Worm (Caenorhabditis elegans) whole organism, L4 larva: ENCODE data around the gene nas-28.

Experiments
- F37D6.2 ChIP-seq: sonication (generic microtip); optimal IDR thresholded peaks from 2 replicates; lab custom pipeline; 2016; ENCODE audit warnings: mild to moderate bottlenecking, missing genetic modification characterization, missing compliant biosample characterization
- R02D3.7 ChIP-seq: fragments of 150-350 bp; sonication (generic microtip); optimal IDR thresholded peaks from 3 replicates; lab custom pipeline; 2014; ENCODE audit warnings: missing biosample characterization, missing genetic modification characterization
- T20F7.1 ChIP-seq: fragments of 200-800 bp; sonication (Bioruptor generic); optimal IDR thresholded peaks from 2 replicates; lab custom pipeline; 2018; ENCODE audit warnings: mild to moderate bottlenecking, missing genetic modification characterization, missing compliant biosample characterization
- ZK337.2 ChIP-seq: fragments of 200-800 bp; sonication (Bioruptor generic); IDR thresholded peaks from 2 replicates; pipeline ENCODE4 v1.3.6; 2022; ENCODE audit warnings: missing genetic modification reagents, missing genetic modification characterization, missing compliant biosample characterization
- aha-1 ChIP-seq: fragments of 150-350 bp; peaks from one replicate; lab custom pipeline; 2014; ENCODE audit warnings: missing biosample characterization, missing genetic modification characterization
- ceh-28 ChIP-seq: fragments of 150-350 bp; optimal IDR thresholded peaks from 2 replicates; lab custom pipeline; 2014; ENCODE audit warnings: missing biosample characterization, missing genetic modification reagents, missing genetic modification characterization
- ceh-62 ChIP-seq: sonication (generic microtip); optimal IDR thresholded peaks from 2 replicates; lab custom pipeline; 2017; ENCODE audit warnings: missing biosample characterization, missing genetic modification characterization
- ces-1 ChIP-seq: fragments of 150-350 bp; sonication (generic microtip); optimal IDR thresholded peaks from 4 replicates; lab custom pipeline; 2014; ENCODE audit warnings: missing biosample characterization, missing genetic modification reagents, missing genetic modification characterization
- cey-2 ChIP-seq: sonication (generic microtip); optimal IDR thresholded peaks from 3 replicates; lab custom pipeline; 2017; ENCODE audit warnings: missing genetic modification characterization, mild to moderate bottlenecking, missing compliant biosample characterization, antibody characterized with exemption, borderline replicate concordance; ENCODE audit not compliant: insufficient read depth
- daf-16 ChIP-seq, 3 experiments: sonication (generic microtip); optimal IDR thresholded peaks; 2 replicates each; lab custom pipeline; 2016 to 2017; ENCODE audit warnings: missing genetic modification characterization in 3 of 3, missing genetic modification reagents in 3 of 3, mild to moderate bottlenecking in 2 of 3, missing compliant biosample characterization in 2 of 3, missing biosample characterization in 1 of 3, moderate library complexity in 1 of 3
- daf-19 ChIP-seq: fragments of 200-800 bp; sonication (Bioruptor generic); conservative IDR thresholded peaks from 2 replicates; pipeline ENCODE4 v1.3.6; 2022; ENCODE audit warnings: missing genetic modification characterization, missing compliant biosample characterization
- daf-8 ChIP-seq: fragments of 200-800 bp; sonication (Bioruptor generic); IDR thresholded peaks from 2 replicates; pipeline ENCODE4 v1.3.6; 2022; ENCODE audit warnings: missing genetic modification characterization, missing compliant biosample characterization
- dmd-6 ChIP-seq: fragments of 200-800 bp; sonication (Bioruptor generic); IDR thresholded peaks from 2 replicates; pipeline ENCODE4 v1.3.6; 2022; ENCODE audit warnings: missing genetic modification reagents, missing genetic modification characterization, missing compliant biosample characterization
- dmd-8 ChIP-seq: fragments of 200-800 bp; sonication (Bioruptor generic); IDR thresholded peaks from 2 replicates; pipeline ENCODE4 v1.3.6; 2022; ENCODE audit warnings: missing genetic modification characterization, missing compliant biosample characterization
- dve-1 ChIP-seq: sonication (generic microtip); optimal IDR thresholded peaks from 2 replicates; lab custom pipeline; 2017; ENCODE audit warnings: antibody characterized with exemption, mild to moderate bottlenecking, missing genetic modification characterization, missing compliant biosample characterization; ENCODE audit not compliant: insufficient read depth
- fkh-10 ChIP-seq: fragments of 150-350 bp; optimal IDR thresholded peaks from 2 replicates; lab custom pipeline; 2014; ENCODE audit warnings: missing biosample characterization, missing genetic modification reagents, missing genetic modification characterization
- hlh-11 ChIP-seq: fragments of 200-800 bp; sonication (Bioruptor generic); optimal IDR thresholded peaks from 2 replicates; lab custom pipeline; 2018; ENCODE audit warnings: mild to moderate bottlenecking, missing genetic modification characterization, missing compliant biosample characterization
- hlh-30 ChIP-seq: sonication (generic microtip); optimal IDR thresholded peaks from 2 replicates; lab custom pipeline; 2017; ENCODE audit warnings: antibody characterized with exemption, mild to moderate bottlenecking, missing genetic modification characterization, missing compliant biosample characterization; ENCODE audit not compliant: insufficient read depth
- hmg-1.1 ChIP-seq: fragments of 200-800 bp; sonication (Bioruptor generic); IDR thresholded peaks from 2 replicates; pipeline ENCODE4 v1.3.6; 2022; ENCODE audit warnings: missing genetic modification reagents, missing genetic modification characterization, missing compliant biosample characterization
- lin-13 ChIP-seq: fragments of 150-350 bp; optimal IDR thresholded peaks from 2 replicates; lab custom pipeline; 2014; ENCODE audit warnings: missing biosample characterization, missing genetic modification reagents, missing genetic modification characterization
- lin-38 ChIP-seq: fragments of 200-800 bp; sonication (Bioruptor generic); IDR thresholded peaks from 2 replicates; pipeline ENCODE4 v1.3.6; 2022; ENCODE audit warnings: missing genetic modification reagents, missing genetic modification characterization, missing compliant biosample characterization
- lir-3 ChIP-seq: sonication (generic microtip); optimal IDR thresholded peaks from 2 replicates; lab custom pipeline; 2016; ENCODE audit warnings: mild to moderate bottlenecking, missing genetic modification characterization, missing compliant biosample characterization
- lsy-2 ChIP-seq, 2 experiments: fragments of 150-350 bp in 1 of 2; sonication (generic microtip) in 1 of 2; optimal IDR thresholded peaks; 2 replicates each; lab custom pipeline; 2014 to 2017; ENCODE audit warnings: missing biosample characterization in 2 of 2, missing genetic modification characterization in 2 of 2
- mxl-3 ChIP-seq: fragments of 200-800 bp; sonication (Bioruptor generic); optimal IDR thresholded peaks from 2 replicates; lab custom pipeline; 2018; ENCODE audit warnings: mild to moderate bottlenecking, missing genetic modification characterization, missing compliant biosample characterization
- nhr-25 ChIP-seq: sonication (generic microtip); optimal IDR thresholded peaks from 2 replicates; lab custom pipeline; 2017; ENCODE audit warnings: missing genetic modification characterization, mild to moderate bottlenecking, missing compliant biosample characterization, antibody characterized with exemption, moderate library complexity, borderline replicate concordance; ENCODE audit not compliant: insufficient read depth
- nhr-28 ChIP-seq: fragments of 150-350 bp; optimal IDR thresholded peaks from 2 replicates; lab custom pipeline; 2014; ENCODE audit warnings: missing biosample characterization, missing genetic modification characterization
- nhr-42 ChIP-seq: fragments of 200-800 bp; sonication (Bioruptor generic); IDR thresholded peaks from 2 replicates; pipeline ENCODE4 v1.3.6; 2022; ENCODE audit warnings: missing genetic modification characterization, missing compliant biosample characterization
- nhr-48 ChIP-seq: sonication (generic microtip); optimal IDR thresholded peaks from 2 replicates; lab custom pipeline; 2016; ENCODE audit warnings: mild to moderate bottlenecking, missing genetic modification characterization, missing compliant biosample characterization
- nhr-6 ChIP-seq: fragments of 150-350 bp; optimal IDR thresholded peaks from 2 replicates; lab custom pipeline; 2014; ENCODE audit warnings: missing biosample characterization, missing genetic modification characterization
- php-3 ChIP-seq: fragments of 200-800 bp; sonication (Bioruptor generic); IDR thresholded peaks from 2 replicates; pipeline ENCODE4 v1.3.6; 2022; ENCODE audit warnings: missing genetic modification reagents, missing genetic modification characterization, missing compliant biosample characterization
- rbr-2 ChIP-seq: sonication (generic microtip); optimal IDR thresholded peaks from 2 replicates; lab custom pipeline; 2016; ENCODE audit warnings: missing genotype, missing genetic modification characterization, missing compliant biosample characterization
- sdz-12 ChIP-seq: fragments of 200-800 bp; sonication (Bioruptor generic); optimal IDR thresholded peaks from 2 replicates; lab custom pipeline; 2018; ENCODE audit warnings: mild to moderate bottlenecking, missing genetic modification characterization, missing compliant biosample characterization
- skn-1 ChIP-seq: fragments of 150-350 bp; optimal IDR thresholded peaks from 2 replicates; lab custom pipeline; 2014; ENCODE audit warnings: missing biosample characterization, missing genetic modification characterization
- snpc-4 ChIP-seq: fragments of 150-350 bp; optimal IDR thresholded peaks from 2 replicates; lab custom pipeline; 2014; ENCODE audit warnings: missing biosample characterization, missing genetic modification characterization
- spr-1 ChIP-seq: sonication (generic microtip); optimal IDR thresholded peaks from 2 replicates; lab custom pipeline; 2016; ENCODE audit warnings: mild to moderate bottlenecking, missing genetic modification characterization, missing compliant biosample characterization
- unc-130 ChIP-seq: sonication (generic microtip); optimal IDR thresholded peaks from 2 replicates; lab custom pipeline; 2016; ENCODE audit warnings: missing genetic modification reagents, missing genetic modification characterization, missing compliant biosample characterization
- unc-62 ChIP-seq, 3 experiments: fragments of 150-350 bp in 1 of 3; sonication (generic microtip); optimal IDR thresholded peaks in 2 of 3; peaks in 1 of 3; 1 replicate in 1 of 3; 2 replicates in 2 of 3; lab custom pipeline; 2014 to 2017; ENCODE audit warnings: missing biosample characterization in 3 of 3, missing genetic modification characterization in 3 of 3, missing genetic modification reagents in 3 of 3, missing genotype in 1 of 3
- zfp-2 ChIP-seq: sonication (generic microtip); optimal IDR thresholded peaks from 2 replicates; lab custom pipeline; 2016; ENCODE audit warnings: mild to moderate bottlenecking, missing genetic modification characterization, missing compliant biosample characterization
- zfp-3 ChIP-seq: fragments of 200-800 bp; sonication (Bioruptor generic); conservative IDR thresholded peaks from 2 replicates; pipeline ENCODE4 v1.3.6; 2022; ENCODE audit warnings: missing genetic modification reagents, missing genetic modification characterization, missing compliant biosample characterization
- zip-2 ChIP-seq: fragments of 150-350 bp; optimal IDR thresholded peaks from 2 replicates; lab custom pipeline; 2014; ENCODE audit warnings: missing biosample characterization, missing genetic modification characterization

The nas-28 gene

ce11 chrIII:6148684-6149083 is 34.3 kb downstream of the nas-28 start:
- TF ChIP-seq daf-16 (GFP tag; optimal IDR thresholded peaks at IDR 0.05; lab: Kevin White, UChicago) (no peak), daf-16 (tag; optimal IDR thresholded peaks at IDR 0.05; lab: Kevin White, UChicago) (peak; percentile 41), R02D3.7 (tag; lab: Kevin White, UChicago) (no peak), ceh-62 (tag; lab: Kevin White, UChicago) (no peak), rbr-2 (tag; lab: Kevin White, UChicago) (no peak), zfp-3 (GFP tag; lab: Robert Waterston, UW) (no peak), F37D6.2 (tag; lab: Kevin White, UChicago) (no peak)

- TF ChIP-seq aha-1 = peak; percentile 85
- peak; percentile 52 for TF ChIP-seq T20F7.1 (GFP tag; lab: Kevin White, UChicago)
- TF ChIP-seq zip-2 (tag; lab: Kevin White, UChicago) = peak; percentile 8
- TF ChIP-seq rbr-2 (tag; lab: Kevin White, UChicago) = no peak
Observed at ce11 chrIII:6147903-6148302, 35.1 kb downstream of the nas-28 start, which contains the start of gene Y42G9A.2. Y42G9A.2 (plus strand) TSS chrIII:6148186.

ce11 chrIII:6146797-6147196 is 36.2 kb downstream of the nas-28 start:
- TF ChIP-seq unc-62 (GFP tag; optimal IDR thresholded peaks at IDR 0.05 in 1 of 2; lab: Kevin White, UChicago) (peak in 1 of 2 experiments; percentile 93), unc-62 (tag; optimal IDR thresholded peaks at IDR 0.05; lab: Kevin White, UChicago) (no peak), hmg-1.1 (GFP tag; lab: Robert Waterston, UW) (no peak)

ce11 chrIII:6145896-6146295 is 37.1 kb downstream of the nas-28 start, which contains the start of gene Y42G9A.3:
Y42G9A.3 (plus strand) TSS chrIII:6146258.
- TF ChIP-seq nhr-6 (tag; lab: Kevin White, UChicago) (no peak), fkh-10 (no peak), lin-13 (GFP tag; lab: Kevin White, UChicago) (no peak), ces-1 (GFP tag; lab: Kevin White, UChicago) (no peak), skn-1 (tag; lab: Kevin White, UChicago) (no peak), daf-16 (GFP tag; optimal IDR thresholded peaks at IDR 0.05; lab: Kevin White, UChicago) (no peak), daf-16 (tag; optimal IDR thresholded peaks at IDR 0.05; lab: Kevin White, UChicago) (peak; percentile 30), F37D6.2 (tag; lab: Kevin White, UChicago) (no peak), R02D3.7 (tag; lab: Kevin White, UChicago) (no peak), nhr-28 (tag; lab: Kevin White, UChicago) (peak; percentile 53), spr-1 (no peak), dmd-6 (GFP tag; lab: Robert Waterston, UW) (peak; percentile 45; the same call in 1 of the 2 replicates), hlh-30 (tag; lab: Kevin White, UChicago) (peak; percentile 38), mxl-3 (GFP tag; lab: Kevin White, UChicago) (peak; percentile 5), daf-19 (GFP tag; lab: Robert Waterston, UW) (no peak)

- TF ChIP-seq lir-3 (no peak), php-3 (no peak), lsy-2 (tag; optimal IDR thresholded peaks at IDR 0.05; lab: Kevin White, UChicago) (peak in 1 of 2 experiments; percentile 40), ZK337.2 (GFP tag; lab: Robert Waterston, UW) (no peak), aha-1 (peak; percentile 84), lin-13 (GFP tag; lab: Kevin White, UChicago) (no peak), dmd-6 (GFP tag; lab: Robert Waterston, UW) (peak; percentile 48; the same call in 1 of the 2 replicates), zip-2 (tag; lab: Kevin White, UChicago) (no peak), hlh-30 (tag; lab: Kevin White, UChicago) (no peak), ceh-28 (tag; lab: Kevin White, UChicago) (no peak), F37D6.2 (tag; lab: Kevin White, UChicago) (no peak), hlh-11 (peak; percentile 54), zfp-2 (tag; lab: Kevin White, UChicago) (no peak), unc-130 (GFP tag; lab: Kevin White, UChicago) (no peak), snpc-4 (no peak), dmd-8 (GFP tag; lab: Robert Waterston, UW) (no peak), lin-38 (GFP tag; lab: Robert Waterston, UW) (no peak), nhr-42 (GFP tag; lab: Robert Waterston, UW) (no peak), unc-62 (GFP tag; optimal IDR thresholded peaks at IDR 0.05 in 1 of 2; lab: Kevin White, UChicago) (no peak), unc-62 (tag; optimal IDR thresholded peaks at IDR 0.05; lab: Kevin White, UChicago) (no peak), nhr-48 (tag; lab: Kevin White, UChicago) (peak; percentile 23), cey-2 (tag; lab: Kevin White, UChicago) (no peak), dve-1 (tag; lab: Kevin White, UChicago) (peak; percentile 28), daf-8 (GFP tag; lab: Robert Waterston, UW) (no peak), nhr-25 (no peak), sdz-12 (no peak)
Observed at ce11 chrIII:6145309-6145708, 37.7 kb downstream of the nas-28 start.
